Fruit fly (Drosophila melanogaster) whole organism, embryonic: ENCODE data around the gene Ccdc114.

ENCODE experiments used
- Antp ChIP-seq: fragments of 200-800 bp; sonication (Bioruptor generic); optimal IDR thresholded peaks from 3 replicates; lab custom pipeline; 2016; ENCODE audit warnings: missing biosample characterization, missing genetic modification characterization
- CG10321 ChIP-seq: fragments of 200-800 bp; sonication (Bioruptor generic); IDR thresholded peaks from 2 replicates; pipeline ENCODE4 v1.3.6; 2022; ENCODE audit warnings: missing biosample characterization, missing genetic modification characterization
- CG12104 ChIP-seq: fragments of 200-800 bp; sonication (Bioruptor generic); optimal IDR thresholded peaks from 3 replicates; lab custom pipeline; 2016; ENCODE audit warnings: missing biosample characterization, missing genetic modification characterization
- CG14710 ChIP-seq: fragments of 200-800 bp; sonication (Bioruptor generic); optimal IDR thresholded peaks from 3 replicates; lab custom pipeline; 2019; ENCODE audit warnings: missing biosample characterization, mild to moderate bottlenecking, missing genetic modification characterization, moderate library complexity
- CG1529 ChIP-seq: fragments of 200-800 bp; sonication (Bioruptor generic); optimal IDR thresholded peaks from 3 replicates; lab custom pipeline; 2018; ENCODE audit warnings: missing biosample characterization, missing genetic modification characterization
- CG15601 ChIP-seq: fragments of 200-800 bp; sonication (Bioruptor generic); optimal IDR thresholded peaks from 3 replicates; lab custom pipeline; 2019; ENCODE audit warnings: missing biosample characterization, mild to moderate bottlenecking, missing genetic modification characterization, moderate library complexity
- CG18011 ChIP-seq: fragments of 200-800 bp; sonication (Bioruptor generic); optimal IDR thresholded peaks from 2 replicates; lab custom pipeline; 2017; ENCODE audit warnings: missing biosample characterization, missing genetic modification characterization, mild to moderate bottlenecking, moderate library complexity, missing genotype
- CG18619 ChIP-seq: fragments of 200-800 bp; sonication (Bioruptor generic); optimal IDR thresholded peaks from 3 replicates; lab custom pipeline; 2017; ENCODE audit warnings: missing biosample characterization, mild to moderate bottlenecking, missing genetic modification characterization
- CG2116 ChIP-seq: fragments of 200-800 bp; sonication (Bioruptor generic); optimal IDR thresholded peaks from 3 replicates; lab custom pipeline; 2018; ENCODE audit warnings: missing biosample characterization, mild to moderate bottlenecking, missing genetic modification characterization
- CG2120 ChIP-seq: fragments of 200-800 bp; sonication (Bioruptor generic); optimal IDR thresholded peaks from 3 replicates; lab custom pipeline; 2016; ENCODE audit warnings: missing biosample characterization, missing genetic modification characterization
- CG32532 ChIP-seq: fragments of 200-800 bp; sonication (Bioruptor generic); IDR thresholded peaks from 2 replicates; pipeline ENCODE4 v1.3.6; 2022; ENCODE audit warnings: missing biosample characterization, missing genetic modification characterization
- CG3407 ChIP-seq: fragments of 200-800 bp; sonication (Bioruptor generic); optimal IDR thresholded peaks from 2 replicates; lab custom pipeline; 2018; ENCODE audit warnings: missing biosample characterization, mild to moderate bottlenecking, missing genetic modification characterization
- CG4424 ChIP-seq: fragments of 200-800 bp; sonication (Bioruptor generic); optimal IDR thresholded peaks from 3 replicates; lab custom pipeline; 2016; ENCODE audit warnings: missing biosample characterization, missing genetic modification characterization
- CG6654 ChIP-seq: fragments of 200-800 bp; sonication (Bioruptor generic); optimal IDR thresholded peaks from 2 replicates; lab custom pipeline; 2017; ENCODE audit warnings: missing biosample characterization, mild to moderate bottlenecking, missing genetic modification characterization
- CG7745 ChIP-seq: fragments of 200-800 bp; sonication (Bioruptor generic); optimal IDR thresholded peaks from 2 replicates; lab custom pipeline; 2018; ENCODE audit warnings: missing biosample characterization, mild to moderate bottlenecking, missing genetic modification characterization, moderate library complexity
- CG9817 ChIP-seq: fragments of 200-800 bp; sonication (Bioruptor generic); optimal IDR thresholded peaks from 2 replicates; lab custom pipeline; 2018; ENCODE audit warnings: missing biosample characterization, mild to moderate bottlenecking, missing genetic modification characterization, moderate library complexity
- CG9876 ChIP-seq: fragments of 200-800 bp; sonication (Bioruptor generic); optimal IDR thresholded peaks from 2 replicates; lab custom pipeline; 2016; ENCODE audit warnings: missing biosample characterization, missing genetic modification characterization
- CTCF ChIP-seq: fragments of 200-800 bp; sonication (Bioruptor generic); optimal IDR thresholded peaks from 2 replicates; lab custom pipeline; 2017; ENCODE audit warnings: missing biosample characterization, mild to moderate bottlenecking, missing genetic modification characterization, moderate library complexity
- CrebB ChIP-seq: fragments of 200-800 bp; sonication (Bioruptor generic); optimal IDR thresholded peaks from 3 replicates; lab custom pipeline; 2018; ENCODE audit warnings: missing biosample characterization, mild to moderate bottlenecking, missing genetic modification characterization
- D19B ChIP-seq: fragments of 200-800 bp; sonication (Bioruptor generic); optimal IDR thresholded peaks from 2 replicates; lab custom pipeline; 2017; ENCODE audit warnings: missing biosample characterization, mild to moderate bottlenecking, missing genetic modification characterization
- H15 ChIP-seq: fragments of 200-800 bp; sonication (Bioruptor generic); IDR thresholded peaks from 3 replicates; pipeline ENCODE4 v1.3.6; 2022; ENCODE audit warnings: missing biosample characterization, missing genetic modification characterization
- Hr51 ChIP-seq, 2 experiments: fragments of 200-800 bp; sonication (Bioruptor generic); optimal IDR thresholded peaks; 2 replicates in 1 of 2; 3 replicates in 1 of 2; lab custom pipeline; 2016 to 2018; ENCODE audit warnings: missing biosample characterization in 2 of 2, missing genetic modification characterization in 2 of 2, mild to moderate bottlenecking in 1 of 2, moderate library complexity in 1 of 2
- Lim3 ChIP-seq: fragments of 200-800 bp; sonication (Bioruptor generic); IDR thresholded peaks from 2 replicates; pipeline ENCODE4 v1.3.6; 2022; ENCODE audit warnings: missing biosample characterization, missing genetic modification characterization
- MBD-R2 ChIP-seq: fragments of 200-800 bp; sonication (Bioruptor generic); IDR thresholded peaks from 2 replicates; pipeline ENCODE4 v1.3.6; 2022; ENCODE audit warnings: missing biosample characterization, missing genetic modification characterization
- Mrtf ChIP-seq: fragments of 200-800 bp; sonication (Bioruptor generic); IDR thresholded peaks from 3 replicates; pipeline ENCODE4 v1.3.6; 2022; ENCODE audit warnings: missing biosample characterization, missing genetic modification characterization
- NC2β ChIP-seq: fragments of 200-800 bp; sonication (Bioruptor generic); optimal IDR thresholded peaks from 2 replicates; lab custom pipeline; 2016; ENCODE audit warnings: missing biosample characterization, missing genetic modification characterization
- Neu2 ChIP-seq: fragments of 200-800 bp; sonication (Bioruptor generic); optimal IDR thresholded peaks from 3 replicates; lab custom pipeline; 2016; ENCODE audit warnings: missing biosample characterization, missing genetic modification characterization, borderline replicate concordance
- Nf-YA ChIP-seq: fragments of 200-800 bp; sonication (Bioruptor generic); IDR thresholded peaks from 2 replicates; pipeline ENCODE4 v1.3.6; 2022; ENCODE audit warnings: missing biosample characterization, missing genetic modification characterization
- Nf-YB ChIP-seq: fragments of 200-800 bp; sonication (Bioruptor generic); optimal IDR thresholded peaks from 3 replicates; lab custom pipeline; 2019; ENCODE audit warnings: missing biosample characterization, mild to moderate bottlenecking, missing genetic modification characterization, moderate library complexity
- NfI ChIP-seq: fragments of 200-800 bp; sonication (Bioruptor generic); optimal IDR thresholded peaks from 3 replicates; lab custom pipeline; 2018; ENCODE audit warnings: missing biosample characterization, mild to moderate bottlenecking, missing genetic modification characterization, moderate library complexity
- PHDP ChIP-seq: fragments of 200-800 bp; sonication (Bioruptor generic); optimal IDR thresholded peaks from 3 replicates; lab custom pipeline; 2018; ENCODE audit warnings: missing biosample characterization, mild to moderate bottlenecking, missing genetic modification characterization, moderate library complexity
- ato ChIP-seq: fragments of 200-800 bp; sonication (Bioruptor generic); IDR thresholded peaks from 2 replicates; pipeline ENCODE4 v1.3.6; 2022; ENCODE audit warnings: missing biosample characterization, missing genetic modification characterization; ENCODE audit not compliant: partially characterized antibody
- bowl ChIP-seq: fragments of 200-800 bp; sonication (Bioruptor generic); IDR thresholded peaks from 2 replicates; pipeline ENCODE4 v1.3.6; 2022; ENCODE audit warnings: missing biosample characterization, missing genetic modification characterization
- btn ChIP-seq: fragments of 200-800 bp; sonication (Bioruptor generic); optimal IDR thresholded peaks from 2 replicates; lab custom pipeline; 2016; ENCODE audit warnings: missing biosample characterization, missing genetic modification characterization
- cad ChIP-seq: fragments of >200 bp; optimal IDR thresholded peaks from 2 replicates; lab custom pipeline; 2017; ENCODE audit warnings: missing biosample characterization, missing genetic modification characterization
- cg ChIP-seq: fragments of 200-800 bp; sonication (Bioruptor generic); optimal IDR thresholded peaks from 3 replicates; lab custom pipeline; 2019; ENCODE audit warnings: missing biosample characterization, mild to moderate bottlenecking, missing genetic modification characterization, moderate library complexity
- chinmo ChIP-seq: fragments of 200-800 bp; sonication (Bioruptor generic); IDR thresholded peaks from 4 replicates; pipeline ENCODE4 v1.3.6; 2022; ENCODE audit warnings: missing biosample characterization, missing genetic modification characterization; ENCODE audit not compliant: partially characterized antibody
- chm ChIP-seq: fragments of 200-800 bp; sonication (Bioruptor generic); IDR thresholded peaks from 2 replicates; pipeline ENCODE4 v1.3.6; 2022; ENCODE audit warnings: missing biosample characterization, missing genetic modification characterization
- ci ChIP-seq: fragments of 200-800 bp; sonication (Bioruptor generic); IDR thresholded peaks from 3 replicates; pipeline ENCODE4 v1.3.6; 2022; ENCODE audit warnings: missing biosample characterization, missing genetic modification characterization
- en ChIP-seq: fragments of 200-800 bp; sonication (Bioruptor generic); optimal IDR thresholded peaks from 2 replicates; lab custom pipeline; 2016; ENCODE audit warnings: missing biosample characterization, missing genetic modification characterization
- fd102C ChIP-seq: fragments of 200-800 bp; sonication (Bioruptor generic); optimal IDR thresholded peaks from 2 replicates; lab custom pipeline; 2018; ENCODE audit warnings: missing biosample characterization, mild to moderate bottlenecking, missing genetic modification characterization, moderate library complexity
- fd96Cb ChIP-seq: fragments of 200-800 bp; sonication (Bioruptor generic); optimal IDR thresholded peaks from 2 replicates; lab custom pipeline; 2018; ENCODE audit warnings: missing biosample characterization, mild to moderate bottlenecking, missing genetic modification characterization, moderate library complexity
- gce ChIP-seq: fragments of 200-800 bp; sonication (Bioruptor generic); IDR thresholded peaks from 3 replicates; pipeline ENCODE4 v1.3.6; 2022; ENCODE audit warnings: missing biosample characterization, missing genetic modification characterization
- gfzf ChIP-seq: fragments of 200-800 bp; sonication (Bioruptor generic); optimal IDR thresholded peaks from 2 replicates; lab custom pipeline; 2016; ENCODE audit warnings: missing biosample characterization, mild to moderate bottlenecking, missing genetic modification characterization, moderate library complexity
- her ChIP-seq: fragments of 200-800 bp; sonication (Bioruptor generic); optimal IDR thresholded peaks from 2 replicates; lab custom pipeline; 2016; ENCODE audit warnings: missing biosample characterization, missing genetic modification characterization
- row ChIP-seq: fragments of 200-800 bp; sonication (Bioruptor generic); IDR thresholded peaks from 3 replicates; pipeline ENCODE4 v1.3.6; 2022; ENCODE audit warnings: missing biosample characterization, missing genetic modification characterization
- salm ChIP-seq: fragments of 200-800 bp; sonication (Bioruptor generic); optimal IDR thresholded peaks from 2 replicates; lab custom pipeline; 2018; ENCODE audit warnings: missing biosample characterization, mild to moderate bottlenecking, missing genetic modification characterization
- sens-2 ChIP-seq: fragments of 200-800 bp; sonication (Bioruptor generic); IDR thresholded peaks from 2 replicates; pipeline ENCODE4 v1.3.6; 2022; ENCODE audit warnings: missing biosample characterization, missing genetic modification characterization
- sima ChIP-seq: fragments of 200-800 bp; sonication (Bioruptor generic); optimal IDR thresholded peaks from 2 replicates; lab custom pipeline; 2016; ENCODE audit warnings: missing biosample characterization, missing genetic modification characterization
- slp2 ChIP-seq: fragments of 200-800 bp; sonication (Bioruptor generic); optimal IDR thresholded peaks from 2 replicates; lab custom pipeline; 2016; ENCODE audit warnings: missing biosample characterization, missing genetic modification characterization
- sqz ChIP-seq: fragments of 200-800 bp; sonication (Bioruptor generic); optimal IDR thresholded peaks from 3 replicates; lab custom pipeline; 2018; ENCODE audit warnings: missing biosample characterization, mild to moderate bottlenecking, missing genetic modification characterization

Ccdc114 gene

dm6 chr3R:16625844-16626430, 1.4 kb upstream of the Ccdc114 start (continued):
- no peak for TF ChIP-seq en
- no peak for TF ChIP-seq fd102C (GFP tag; lab: Kevin White, UChicago)
- TF ChIP-seq CrebB (tag; lab: Kevin White, UChicago), result peak; percentile 27
- TF ChIP-seq NfI (GFP tag; lab: Kevin White, UChicago), result no peak
- no peak for TF ChIP-seq fd96Cb
- peak; percentile 57 for TF ChIP-seq cg (GFP tag; lab: Kevin White, UChicago)
- TF ChIP-seq CG9876 (GFP tag; lab: Kevin White, UChicago), result no peak
- TF ChIP-seq CG1529 (GFP tag; lab: Kevin White, UChicago), result no peak
- peak; percentile 6; the same call in 1 of the 3 replicates for TF ChIP-seq row
- no peak for TF ChIP-seq PHDP (tag; lab: Kevin White, UChicago)
- TF ChIP-seq gce (GFP tag; lab: Robert Waterston, UW), result no peak
- no peak for TF ChIP-seq CG2116 (GFP tag; lab: Kevin White, UChicago)
- TF ChIP-seq Neu2, result no peak
- 0 out of 3 replicates have a peak, but pooled peaks have one; percentile 27 for TF ChIP-seq ci (GFP tag; lab: Robert Waterston, UW)
- TF ChIP-seq Mrtf (GFP tag; lab: Robert Waterston, UW), result no peak
- peak; percentile 21 for TF ChIP-seq CG18011 (GFP tag; lab: Kevin White, UChicago)
- TF ChIP-seq btn, result no peak
- no peak for TF ChIP-seq NC2β (GFP tag; lab: Kevin White, UChicago)
- no peak for TF ChIP-seq D19B
- TF ChIP-seq CG10321, result no peak
- no peak for TF ChIP-seq CG6654 (GFP tag; lab: Kevin White, UChicago)
- no peak for TF ChIP-seq sens-2 (GFP tag; lab: Robert Waterston, UW)
- TF ChIP-seq CG2120 (GFP tag; lab: Kevin White, UChicago), result no peak
- no peak for TF ChIP-seq cad
- no peak for TF ChIP-seq CG9817 (tag; lab: Kevin White, UChicago)
- no peak for TF ChIP-seq Hr51 (GFP tag; optimal IDR thresholded peaks at IDR 0.05; lab: Kevin White, UChicago)
- TF ChIP-seq CTCF (GFP tag; lab: Kevin White, UChicago), result no peak
- TF ChIP-seq Antp (GFP tag; lab: Kevin White, UChicago), result no peak
- no peak for TF ChIP-seq CG15601 (tag; lab: Kevin White, UChicago)
- no peak for TF ChIP-seq Nf-YB (GFP tag; lab: Kevin White, UChicago)
- TF ChIP-seq salm (tag; lab: Kevin White, UChicago), result no peak
- no peak for TF ChIP-seq CG12104 (GFP tag; lab: Kevin White, UChicago)
- no peak for TF ChIP-seq slp2 (GFP tag; lab: Kevin White, UChicago)
- no peak for TF ChIP-seq gfzf (GFP tag; lab: Kevin White, UChicago)
- no peak for TF ChIP-seq CG14710 (tag; lab: Kevin White, UChicago)
- TF ChIP-seq Nf-YA (GFP tag; lab: Robert Waterston, UW), result no peak
- TF ChIP-seq H15 (GFP tag; lab: Robert Waterston, UW), result 0 out of 3 replicates have a peak, but pooled peaks have one; percentile 29
- no peak for TF ChIP-seq bowl (GFP tag; lab: Robert Waterston, UW)
- TF ChIP-seq sima, result no peak
- TF ChIP-seq chinmo, result peak; percentile 77; the same call in 1 of the 4 replicates
- TF ChIP-seq chm (GFP tag; lab: Robert Waterston, UW), result no peak
- TF ChIP-seq CG4424 (GFP tag; lab: Kevin White, UChicago), result no peak
- no peak for TF ChIP-seq her
- no peak for TF ChIP-seq sqz (GFP tag; lab: Kevin White, UChicago)
- TF ChIP-seq CG7745 (tag; lab: Kevin White, UChicago), result no peak
- TF ChIP-seq CG32532, result no peak
- TF ChIP-seq ato (GFP tag; lab: Robert Waterston, UW), result no peak
- TF ChIP-seq Lim3 (GFP tag; lab: Robert Waterston, UW), result no peak
- no peak for TF ChIP-seq CG3407
- no peak for TF ChIP-seq CG18619 (GFP tag; lab: Kevin White, UChicago)
- no peak for TF ChIP-seq MBD-R2
